Fruit fly (Drosophila melanogaster): ENCODE data around the gene Sgf11.
A peak's percentile ranks its signal among the peaks of the same experiment; 100 is the strongest.

DNA sequence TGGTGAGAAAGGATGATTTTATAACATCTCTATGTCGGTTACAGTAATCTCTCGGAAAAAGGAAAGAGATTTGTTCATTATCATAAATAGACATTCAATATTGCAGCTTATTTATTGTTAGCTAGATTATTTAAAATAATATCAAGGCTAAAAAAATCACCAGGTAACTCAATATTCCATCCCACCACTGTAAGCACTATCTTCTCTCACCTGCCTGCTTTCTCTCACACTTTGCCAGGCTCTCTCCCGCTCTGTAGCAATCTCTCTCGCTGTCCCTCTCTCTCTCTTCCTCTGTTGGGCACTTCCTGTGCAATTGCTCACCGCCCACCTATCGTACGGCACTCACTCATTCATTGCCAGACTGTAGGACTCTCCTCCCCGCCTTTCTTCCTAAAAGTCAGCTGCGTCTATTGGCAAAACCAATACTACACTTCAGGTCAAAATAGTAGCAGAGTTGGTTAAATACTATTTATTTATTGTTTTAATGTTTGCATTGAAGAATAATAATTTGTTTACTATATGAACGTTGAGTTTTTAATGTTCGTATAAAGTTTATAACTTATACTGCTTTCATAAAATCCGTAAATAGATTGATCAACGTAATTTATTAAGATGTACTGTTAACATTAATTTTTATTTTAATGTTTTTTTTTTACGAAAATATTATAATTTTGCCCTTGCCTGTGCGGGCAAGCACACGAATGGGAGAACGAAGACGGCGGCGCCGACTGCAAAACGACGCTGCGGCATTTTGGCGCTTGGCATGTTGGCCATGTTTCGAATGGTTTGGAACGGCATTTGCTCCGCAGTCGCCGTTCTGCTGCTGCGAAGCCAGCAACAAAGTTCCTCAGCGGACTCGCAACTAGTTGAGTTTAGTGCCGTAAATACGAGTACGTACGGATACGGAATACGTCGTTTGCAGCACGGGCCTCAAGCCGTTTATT lies 40.8 kb downstream of the Sgf11 start:
- TF ChIP-seq CG5204 (GFP tag; optimal IDR thresholded peaks at IDR 0.05) (peak; percentile 97), kay (GFP tag; ENCODE audit: borderline replicate concordance) (peak; percentile 98), cnc (optimal IDR thresholded peaks at IDR 0.05) (no peak), CG1620 (GFP tag; optimal IDR thresholded peaks at IDR 0.05) (peak; percentile 79), bab1 (GFP tag; optimal IDR thresholded peaks at IDR 0.05) (peak; percentile 87), CG33017 (tag; optimal IDR thresholded peaks at IDR 0.05) (peak; percentile 96), CG12768 (GFP tag; optimal IDR thresholded peaks at IDR 0.05) (peak; percentile 95), CG11617 (GFP tag; optimal IDR thresholded peaks at IDR 0.05) (peak; percentile 96), CG7101 (tag; optimal IDR thresholded peaks at IDR 0.05) (peak; percentile 95), Crg-1 (GFP tag; optimal IDR thresholded peaks at IDR 0.05) (peak; percentile 87), cic (GFP tag; optimal IDR thresholded peaks at IDR 0.05) (peak; percentile 94), Mnt (GFP tag; optimal IDR thresholded peaks at IDR 0.05) (peak; percentile 78), Hr96 (GFP tag; optimal IDR thresholded peaks at IDR 0.05) (peak; percentile 96), tj (GFP tag; optimal IDR thresholded peaks at IDR 0.05) (peak; percentile 69)
